Worm (Caenorhabditis elegans): ENCODE data around the gene peli-1.

DNA sequence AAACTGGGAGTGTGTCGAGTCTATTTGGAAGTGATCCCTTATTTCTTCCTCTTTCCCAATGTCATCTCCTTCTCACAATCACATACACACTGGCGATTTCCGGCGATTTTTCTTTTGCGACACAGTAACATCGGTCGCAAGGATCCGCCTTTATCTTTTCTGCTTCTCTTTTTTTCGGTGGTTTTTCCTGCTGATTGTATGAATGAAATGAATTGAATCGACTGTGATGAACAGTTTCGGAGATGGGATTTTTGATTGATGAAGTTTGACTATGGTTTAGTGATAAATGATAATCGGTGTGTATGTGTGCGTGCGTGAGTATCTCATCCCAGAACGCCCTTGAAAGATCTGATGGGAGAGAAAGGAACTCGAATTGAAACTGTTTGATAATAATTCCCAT lies 4.5 kb upstream of the peli-1 start:
- TF ChIP-seq ceh-82 (tag; optimal IDR thresholded peaks at IDR 0.05) (no peak), egl-27 (tag; optimal IDR thresholded peaks at IDR 0.05) (no peak), lin-14 (GFP tag; optimal IDR thresholded peaks at IDR 0.05) (peak; percentile 61), snpc-4 (tag; optimal IDR thresholded peaks at IDR 0.05) (no peak), nhr-76 (tag; optimal IDR thresholded peaks at IDR 0.05) (no peak), aly-2 (tag; optimal IDR thresholded peaks at IDR 0.05) (no peak), unc-98 (GFP tag; IDR thresholded peaks at IDR 0.05) (no peak), snu-23 (GFP tag; optimal IDR thresholded peaks at IDR 0.05) (no peak), fkh-8 (tag; optimal IDR thresholded peaks at IDR 0.05) (no peak), C34B4.2 (tag; optimal IDR thresholded peaks at IDR 0.05) (no peak), blmp-1 (tag; optimal IDR thresholded peaks at IDR 0.05) (peak; percentile 84)
